Worm (Caenorhabditis elegans): Measurements from ENCODE around the gene rpc-1.

rpc-1 gene

DNA sequence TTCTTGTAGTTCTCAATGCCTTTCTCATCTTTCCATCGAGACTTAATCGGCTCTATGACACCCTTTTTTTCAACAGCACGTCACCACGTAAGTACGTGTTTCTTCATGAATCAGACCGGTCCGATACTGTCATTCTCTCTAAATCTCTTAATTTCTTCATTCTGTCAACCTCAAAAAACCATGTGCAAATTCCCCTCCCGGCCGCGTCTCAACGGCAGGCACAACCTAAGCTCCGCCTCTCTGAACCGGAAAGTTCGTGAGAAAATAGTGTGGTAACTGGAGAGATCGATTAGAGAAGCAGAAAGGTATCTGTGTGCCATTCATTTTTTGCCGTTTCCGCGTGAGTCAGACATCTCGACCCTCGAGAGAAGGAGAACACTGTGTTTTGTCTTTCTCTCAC, 50.9 kb downstream of the rpc-1 start, which contains the start of gene nas-8:
Gene nas-8, plus strand, starts transcription at position 301 of the 400 bp plus-strand sequence.
- TF ChIP-seq ceh-16 (tag; optimal IDR thresholded peaks at IDR 0.05) (no peak), fos-1 (tag; optimal IDR thresholded peaks at IDR 0.05) (peak; percentile 11)

DNA sequence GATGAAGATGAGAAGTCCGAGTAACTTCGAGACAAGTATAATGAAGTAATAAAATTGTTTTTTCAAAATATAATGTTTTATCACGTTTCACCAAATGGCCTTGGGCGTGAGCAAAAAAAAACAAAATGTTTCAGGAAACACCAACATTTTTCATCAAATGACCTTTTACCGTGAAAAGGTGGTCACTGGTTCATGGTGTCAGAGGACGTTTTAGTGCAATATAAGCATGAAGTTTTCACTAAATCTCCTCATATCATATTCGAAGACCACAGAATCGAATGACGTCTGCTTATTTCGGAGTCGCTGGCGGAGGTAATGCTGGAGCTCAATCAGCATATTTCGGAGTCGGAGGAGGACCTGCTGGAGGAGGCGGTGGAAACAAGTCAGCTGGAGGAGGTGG, 54.2 kb downstream of the rpc-1 start, which contains the start of the genes ZC477.7 and ssq-3:
Gene ZC477.7, minus strand, starts transcription at position 101 of the 400 bp plus-strand sequence.
Gene ssq-3, plus strand, starts transcription at position 251 of the 400 bp plus-strand sequence.
- TF ChIP-seq zag-1 (tag; optimal IDR thresholded peaks at IDR 0.05) (no peak), snpc-4 (tag; optimal IDR thresholded peaks at IDR 0.05) (no peak), nhr-25 (tag; optimal IDR thresholded peaks at IDR 0.05) (no peak), peb-1 (tag; optimal IDR thresholded peaks at IDR 0.05) (no peak), sma-3 (GFP tag; optimal IDR thresholded peaks at IDR 0.05) (no peak), ama-1 (optimal IDR thresholded peaks at IDR 0.05) (no peak), egl-27 (tag; optimal IDR thresholded peaks at IDR 0.05) (no peak)
